Fruit fly (Drosophila melanogaster) whole organism, adult: ENCODE data around the gene Ran-like.
A peak's percentile ranks its signal among the peaks of the same experiment; 100 is the strongest.

Experiments used
- CG11617 ChIP-seq: fragments of 200-800 bp; sonication (Bioruptor generic); optimal IDR thresholded peaks from 2 replicates; lab custom pipeline; 2017; ENCODE audit warnings: mild to moderate bottlenecking, missing biosample characterization, missing genetic modification reagents, missing genetic modification characterization
- CG12768 ChIP-seq: fragments of 200-800 bp; sonication (Bioruptor generic); optimal IDR thresholded peaks from 2 replicates; lab custom pipeline; 2017; ENCODE audit warnings: missing biosample characterization, missing genetic modification characterization, mild to moderate bottlenecking, moderate library complexity, missing genetic modification reagents
- CG14711 ChIP-seq: fragments of 200-800 bp; sonication (Bioruptor generic); optimal IDR thresholded peaks from 2 replicates; lab custom pipeline; 2018; ENCODE audit warnings: missing biosample characterization, mild to moderate bottlenecking, missing genetic modification characterization, moderate library complexity
- CG1620 ChIP-seq: fragments of 200-800 bp; sonication (Bioruptor generic); optimal IDR thresholded peaks from 2 replicates; lab custom pipeline; 2016; ENCODE audit warnings: missing biosample characterization, missing genetic modification characterization
- CG33017 ChIP-seq: fragments of 200-800 bp; sonication (Bioruptor generic); optimal IDR thresholded peaks from 2 replicates; lab custom pipeline; 2018; ENCODE audit warnings: missing biosample characterization, mild to moderate bottlenecking, missing genetic modification characterization, moderate library complexity
- CG5204 ChIP-seq: fragments of 200-800 bp; sonication (Bioruptor generic); optimal IDR thresholded peaks from 2 replicates; lab custom pipeline; 2016; ENCODE audit warnings: missing biosample characterization, missing genetic modification characterization
- CG7045 ChIP-seq: fragments of 200-800 bp; sonication (Bioruptor generic); optimal IDR thresholded peaks from 2 replicates; lab custom pipeline; 2017; ENCODE audit warnings: missing biosample characterization, mild to moderate bottlenecking, missing genetic modification characterization
- CG7101 ChIP-seq: fragments of 200-800 bp; sonication (Bioruptor generic); optimal IDR thresholded peaks from 2 replicates; lab custom pipeline; 2018; ENCODE audit warnings: missing biosample characterization, mild to moderate bottlenecking, missing genetic modification characterization, moderate library complexity
- Clk ChIP-seq: fragments of 200-800 bp; sonication (Bioruptor generic); optimal IDR thresholded peaks from 2 replicates; lab custom pipeline; 2017; ENCODE audit warnings: missing biosample characterization, missing genetic modification characterization
- Crg-1 ChIP-seq: fragments of 200-800 bp; sonication (Bioruptor generic); optimal IDR thresholded peaks from 2 replicates; lab custom pipeline; 2016; ENCODE audit warnings: missing biosample characterization, missing genetic modification characterization
- Hr96 ChIP-seq: fragments of 200-800 bp; sonication (Bioruptor generic); optimal IDR thresholded peaks from 2 replicates; lab custom pipeline; 2016; ENCODE audit warnings: missing biosample characterization, missing genetic modification characterization
- Mnt ChIP-seq: fragments of 200-800 bp; sonication (Bioruptor generic); optimal IDR thresholded peaks from 2 replicates; lab custom pipeline; 2016; ENCODE audit warnings: missing biosample characterization, mild to moderate bottlenecking, missing genetic modification characterization
- bab1 ChIP-seq: fragments of 200-800 bp; sonication (Bioruptor generic); optimal IDR thresholded peaks from 3 replicates; lab custom pipeline; 2019; ENCODE audit warnings: missing biosample characterization, mild to moderate bottlenecking, missing genetic modification characterization, moderate library complexity
- cic ChIP-seq: fragments of 200-800 bp; sonication (Bioruptor generic); optimal IDR thresholded peaks from 2 replicates; lab custom pipeline; 2017; ENCODE audit warnings: missing biosample characterization, mild to moderate bottlenecking, missing genetic modification characterization, moderate library complexity
- cnc ChIP-seq, 2 experiments: fragments of >200 bp; optimal IDR thresholded peaks; 2 replicates each; lab custom pipeline; 2017
- kay ChIP-seq: fragments of 200-800 bp; sonication (Bioruptor generic); peaks from one replicate; lab custom pipeline; 2016; ENCODE audit warnings: missing biosample characterization, missing genetic modification characterization, borderline replicate concordance
- ovo ChIP-seq: fragments of 200-800 bp; sonication (Bioruptor generic); optimal IDR thresholded peaks from 2 replicates; lab custom pipeline; 2016; ENCODE audit warnings: missing biosample characterization, missing genetic modification characterization
- pad ChIP-seq: fragments of 200-800 bp; sonication (Bioruptor generic); optimal IDR thresholded peaks from 3 replicates; lab custom pipeline; 2017; ENCODE audit warnings: missing biosample characterization, missing genetic modification characterization, mild to moderate bottlenecking, moderate library complexity, missing genetic modification reagents
- tj ChIP-seq: fragments of 200-800 bp; sonication (Bioruptor generic); optimal IDR thresholded peaks from 3 replicates; lab custom pipeline; 2017; ENCODE audit warnings: missing biosample characterization, mild to moderate bottlenecking, missing genetic modification characterization, moderate library complexity
- toe ChIP-seq: fragments of 200-800 bp; sonication (Bioruptor generic); optimal IDR thresholded peaks from 2 replicates; lab custom pipeline; 2016; ENCODE audit warnings: missing biosample characterization, missing genetic modification characterization

Ran-like gene

dm6 chr3L:15514405-15514804 lies 29.2 kb upstream of the Ran-like start:
- no peak for TF ChIP-seq Crg-1 (GFP tag; lab: Kevin White, UChicago)
- peak; percentile 98 for TF ChIP-seq Mnt (GFP tag; lab: Kevin White, UChicago)
- TF ChIP-seq tj (GFP tag; lab: Kevin White, UChicago): peak; percentile 58

- TF ChIP-seq CG1620 (GFP tag; lab: Kevin White, UChicago) (no peak), cnc (optimal IDR thresholded peaks at IDR 0.05; lab: Kevin White, UChicago) (peak in 1 of 2 experiments; percentile 63), kay (GFP tag; lab: Kevin White, UChicago) (peak; percentile 66)
These were observed 28.5 kb upstream of the Ran-like start for dm6 chr3L:15513726-15514125.

dm6 chr3L:15513264-15513663 lies 28.1 kb upstream of the Ran-like start:
- no peak for TF ChIP-seq cic (GFP tag; lab: Kevin White, UChicago)
- no peak for TF ChIP-seq pad
- TF ChIP-seq CG14711 (tag; lab: Kevin White, UChicago): no peak
- no peak for TF ChIP-seq Mnt (GFP tag; lab: Kevin White, UChicago)
- TF ChIP-seq kay (GFP tag; lab: Kevin White, UChicago): no peak
- TF ChIP-seq CG7101 (tag; lab: Kevin White, UChicago): no peak
- no peak for TF ChIP-seq bab1
- TF ChIP-seq toe (GFP tag; lab: Kevin White, UChicago): no peak
- TF ChIP-seq CG7045 (GFP tag; lab: Kevin White, UChicago): no peak
- TF ChIP-seq cnc (optimal IDR thresholded peaks at IDR 0.05; lab: Kevin White, UChicago): peak in 1 of 2 experiments; percentile 64
- TF ChIP-seq CG33017: no peak
- TF ChIP-seq ovo (GFP tag; lab: Kevin White, UChicago): no peak
- no peak for TF ChIP-seq Hr96 (GFP tag; lab: Kevin White, UChicago)
- TF ChIP-seq tj (GFP tag; lab: Kevin White, UChicago): peak; percentile 78
- no peak for TF ChIP-seq CG12768

- no peak for TF ChIP-seq CG14711 (tag; lab: Kevin White, UChicago)
- peak; percentile 42 for TF ChIP-seq CG12768
- peak; percentile 57 for TF ChIP-seq CG33017
- no peak for TF ChIP-seq toe (GFP tag; lab: Kevin White, UChicago)
- peak; percentile 98 for TF ChIP-seq kay (GFP tag; lab: Kevin White, UChicago)
- peak; percentile 55 for TF ChIP-seq CG11617
- TF ChIP-seq Mnt (GFP tag; lab: Kevin White, UChicago): peak; percentile 44
- TF ChIP-seq tj (GFP tag; lab: Kevin White, UChicago): peak; percentile 98
- TF ChIP-seq cic (GFP tag; lab: Kevin White, UChicago): peak; percentile 65
- TF ChIP-seq bab1: peak; percentile 37
- peak; percentile 41 for TF ChIP-seq pad
These were observed 26.6 kb upstream of the Ran-like start for dm6 chr3L:15511688-15512250.

dm6 chr3L:15510787-15511186 lies 25.6 kb upstream of the Ran-like start, which contains the start of gene MsrA:
MsrA (plus strand) TSS chr3L:15511052.
- TF ChIP-seq CG7101 (tag; lab: Kevin White, UChicago) (peak; percentile 20), CG14711 (tag; lab: Kevin White, UChicago) (no peak), kay (GFP tag; lab: Kevin White, UChicago) (peak; percentile 31), cic (GFP tag; lab: Kevin White, UChicago) (peak; percentile 49), CG1620 (GFP tag; lab: Kevin White, UChicago) (no peak), tj (GFP tag; lab: Kevin White, UChicago) (peak; percentile 80), Clk (GFP tag; lab: Kevin White, UChicago) (no peak), Crg-1 (GFP tag; lab: Kevin White, UChicago) (no peak), CG11617 (no peak), toe (GFP tag; lab: Kevin White, UChicago) (no peak), Mnt (GFP tag; lab: Kevin White, UChicago) (peak; percentile 51), CG33017 (peak; percentile 12), cnc (optimal IDR thresholded peaks at IDR 0.05; lab: Kevin White, UChicago) (no peak), CG12768 (no peak), CG7045 (GFP tag; lab: Kevin White, UChicago) (no peak), Hr96 (GFP tag; lab: Kevin White, UChicago) (peak; percentile 2), pad (no peak), CG5204 (GFP tag; lab: Kevin White, UChicago) (no peak), ovo (GFP tag; lab: Kevin White, UChicago) (no peak), bab1 (peak; percentile 36)

dm6 chr3L:15509398-15509797 lies 24.2 kb upstream of the Ran-like start, which contains the start of the genes gdl and gdl-ORF39:
gdl (plus strand) TSS chr3L:15509445.
gdl-ORF39 (plus strand) TSS chr3L:15509445.
- TF ChIP-seq Mnt (GFP tag; lab: Kevin White, UChicago): peak; percentile 54
- TF ChIP-seq CG1620 (GFP tag; lab: Kevin White, UChicago): no peak
- TF ChIP-seq bab1: peak; percentile 54
- TF ChIP-seq tj (GFP tag; lab: Kevin White, UChicago): no peak

- TF ChIP-seq CG7101 (tag; lab: Kevin White, UChicago): no peak
- TF ChIP-seq pad: no peak
- TF ChIP-seq Hr96 (GFP tag; lab: Kevin White, UChicago): no peak
- TF ChIP-seq CG5204 (GFP tag; lab: Kevin White, UChicago): no peak
- no peak for TF ChIP-seq CG12768
- TF ChIP-seq kay (GFP tag; lab: Kevin White, UChicago): no peak
- no peak for TF ChIP-seq Clk (GFP tag; lab: Kevin White, UChicago)
- no peak for TF ChIP-seq cnc (optimal IDR thresholded peaks at IDR 0.05; lab: Kevin White, UChicago)
- no peak for TF ChIP-seq bab1
- no peak for TF ChIP-seq CG1620 (GFP tag; lab: Kevin White, UChicago)
- no peak for TF ChIP-seq Crg-1 (GFP tag; lab: Kevin White, UChicago)
- no peak for TF ChIP-seq cic (GFP tag; lab: Kevin White, UChicago)
- no peak for TF ChIP-seq toe (GFP tag; lab: Kevin White, UChicago)
- no peak for TF ChIP-seq ovo (GFP tag; lab: Kevin White, UChicago)
- no peak for TF ChIP-seq CG33017
- TF ChIP-seq CG14711 (tag; lab: Kevin White, UChicago): no peak
- no peak for TF ChIP-seq CG7045 (GFP tag; lab: Kevin White, UChicago)
- TF ChIP-seq tj (GFP tag; lab: Kevin White, UChicago): no peak
- no peak for TF ChIP-seq CG11617
These were observed 23.5 kb upstream of the Ran-like start, which contains the start of gene Z600 for dm6 chr3L:15508750-15509149. Z600 (plus strand) TSS chr3L:15509061.
